Worm (Caenorhabditis elegans) whole organism, late embryonic: ENCODE results near the gene B0252.11.

Source experiments
- ama-1 ChIP-seq: fragments of 150-350 bp; optimal IDR thresholded peaks from 2 replicates; lab custom pipeline; 2014
- elt-4 ChIP-seq: sonication (generic microtip); optimal IDR thresholded peaks from 2 replicates; lab custom pipeline; 2016; ENCODE audit warnings: missing genetic modification characterization, missing compliant biosample characterization
- ets-4 ChIP-seq: sonication (generic microtip); optimal IDR thresholded peaks from 2 replicates; lab custom pipeline; 2016; ENCODE audit warnings: missing genetic modification characterization, missing compliant biosample characterization
- hlh-13 ChIP-seq: fragments of 200-800 bp; sonication (Bioruptor generic); optimal IDR thresholded peaks from 2 replicates; lab custom pipeline; 2018; ENCODE audit warnings: mild to moderate bottlenecking, missing genetic modification characterization, missing compliant biosample characterization
- hlh-30 ChIP-seq: sonication (generic microtip); optimal IDR thresholded peaks from 2 replicates; lab custom pipeline; 2017; ENCODE audit warnings: antibody characterized with exemption, missing genetic modification characterization, missing compliant biosample characterization; ENCODE audit not compliant: insufficient read depth
- tbx-7 ChIP-seq: sonication (generic microtip); optimal IDR thresholded peaks from 2 replicates; lab custom pipeline; 2016; ENCODE audit warnings: missing genotype, missing genetic modification characterization, missing compliant biosample characterization
- zip-5 ChIP-seq: sonication (generic microtip); optimal IDR thresholded peaks from 2 replicates; lab custom pipeline; 2016; ENCODE audit warnings: missing genetic modification characterization, missing compliant biosample characterization

DNA sequence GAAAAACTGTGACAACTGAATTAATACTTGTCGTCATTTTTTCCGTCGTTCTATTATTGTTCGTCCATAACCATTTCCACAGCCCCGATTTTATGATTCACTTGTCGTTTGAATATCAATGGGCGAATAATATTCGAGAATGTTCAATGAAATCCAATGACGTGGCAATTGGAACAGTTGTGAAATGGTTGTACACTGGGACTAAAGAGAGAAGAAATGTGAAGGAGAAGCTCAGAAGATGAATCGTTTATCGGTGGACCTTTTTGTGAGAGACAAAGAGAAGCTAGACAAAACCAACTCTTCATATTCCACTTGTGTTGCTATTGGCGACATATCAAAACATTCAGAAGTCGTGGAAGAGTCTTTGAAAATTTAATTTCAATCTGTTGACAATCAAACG is 46.8 kb downstream of the B0252.11 start, which contains the start of gene clhm-1:
- no peak for TF ChIP-seq elt-4 (tag; lab: Kevin White, UChicago)
- no peak for TF ChIP-seq ama-1 (lab: Kevin White, UChicago)
- no peak for TF ChIP-seq ets-4
- TF ChIP-seq hlh-30 (tag; lab: Kevin White, UChicago), result no peak
- TF ChIP-seq zip-5, result no peak
- no peak for TF ChIP-seq tbx-7 (tag; lab: Kevin White, UChicago)
- TF ChIP-seq hlh-13 (GFP tag; lab: Kevin White, UChicago), result no peak
